Worm (Caenorhabditis elegans): ENCODE measurements around the gene sri-70.
A peak's percentile ranks its signal among the peaks of the same experiment; 100 is the strongest.

- no peak for TF ChIP-seq ama-1 (optimal IDR thresholded peaks at IDR 0.05)
- TF ChIP-seq lsy-2 (tag; optimal IDR thresholded peaks at IDR 0.05) = no peak
- no peak for TF ChIP-seq unc-62 (GFP tag; optimal IDR thresholded peaks at IDR 0.05)
- no peak for TF ChIP-seq elt-3 (tag; optimal IDR thresholded peaks at IDR 0.05)
- TF ChIP-seq lin-13 (GFP tag; optimal IDR thresholded peaks at IDR 0.05) = no peak
- TF ChIP-seq ceh-82 (tag; optimal IDR thresholded peaks at IDR 0.05) = no peak
- no peak for TF ChIP-seq snpc-4 (tag; optimal IDR thresholded peaks at IDR 0.05)
- TF ChIP-seq mab-5 (tag; optimal IDR thresholded peaks at IDR 0.05) = no peak
- TF ChIP-seq fos-1 (tag; optimal IDR thresholded peaks at IDR 0.05) = peak; percentile 79
- TF ChIP-seq nhr-77 (tag; optimal IDR thresholded peaks at IDR 0.05) = no peak
- TF ChIP-seq blmp-1 (tag; optimal IDR thresholded peaks at IDR 0.05; ENCODE audit: insufficient read depth) = no peak
- peak; percentile 76 for TF ChIP-seq skn-1 (tag; optimal IDR thresholded peaks at IDR 0.05)
Measured at ce11 chrV:17352827-17353373, 50.0 kb downstream of the sri-70 start, which contains the start of the genes fbxa-134 and F47H4.2.

All from whole organism, L2 larva.